Worm (Caenorhabditis elegans) whole organism, L3 larva: ENCODE measurements around the gene msp-51.

ENCODE experiments used
- egl-27 ChIP-seq: sonication (generic microtip); optimal IDR thresholded peaks from 4 replicates; lab custom pipeline; 2017; ENCODE audit warnings: missing biosample characterization, missing genetic modification reagents, missing genetic modification characterization
- lin-39 ChIP-seq: fragments of 150-350 bp; optimal IDR thresholded peaks from 2 replicates; lab custom pipeline; 2018; ENCODE audit warnings: missing biosample characterization, missing genetic modification reagents, missing genetic modification characterization
- mdl-1 ChIP-seq: fragments of 150-350 bp; optimal IDR thresholded peaks from 2 replicates; lab custom pipeline; 2014; ENCODE audit warnings: missing biosample characterization, missing genetic modification characterization
- nfya-1 ChIP-seq: sonication (generic microtip); optimal IDR thresholded peaks from 2 replicates; lab custom pipeline; 2017; ENCODE audit warnings: missing genetic modification characterization, mild to moderate bottlenecking, missing compliant biosample characterization, antibody characterized with exemption, moderate library complexity; ENCODE audit not compliant: insufficient read depth
- nhr-43 ChIP-seq: sonication (generic microtip); optimal IDR thresholded peaks from 2 replicates; lab custom pipeline; 2016; ENCODE audit warnings: mild to moderate bottlenecking, missing genetic modification characterization, missing compliant biosample characterization; ENCODE audit not compliant: poor library complexity, severe bottlenecking
- tbx-2 ChIP-seq: sonication (generic microtip); optimal IDR thresholded peaks from 2 replicates; lab custom pipeline; 2016; ENCODE audit warnings: mild to moderate bottlenecking, missing genetic modification characterization, missing compliant biosample characterization
- ztf-11 ChIP-seq: fragments of 150-350 bp; optimal IDR thresholded peaks from 2 replicates; lab custom pipeline; 2014; ENCODE audit warnings: missing biosample characterization, missing genetic modification characterization

- no peak for TF ChIP-seq lin-39 (tag; lab: Kevin White, UChicago)
- TF ChIP-seq ztf-11: no peak
- no peak for TF ChIP-seq nhr-43 (tag; lab: Kevin White, UChicago)
- TF ChIP-seq mdl-1 (tag; lab: Kevin White, UChicago): no peak
- TF ChIP-seq nfya-1 (tag; lab: Kevin White, UChicago): no peak
- no peak for TF ChIP-seq tbx-2 (tag; lab: Kevin White, UChicago)
- no peak for TF ChIP-seq egl-27
Measured at ce11 chrIV:5274123-5274581, 21.0 kb downstream of the msp-51 start, which contains the start of gene slfl-4.
